Worm (Caenorhabditis elegans): ENCODE data around the gene F55H2.7.

- TF ChIP-seq egl-27 (tag; optimal IDR thresholded peaks at IDR 0.05) (no peak), fkh-10 (GFP tag; optimal IDR thresholded peaks at IDR 0.05) (no peak), lin-14 (GFP tag; optimal IDR thresholded peaks at IDR 0.05) (no peak), aha-1 (tag; optimal IDR thresholded peaks at IDR 0.05) (no peak), lin-13 (GFP tag; optimal IDR thresholded peaks at IDR 0.05) (no peak)
Observed at ce11 chrIII:9525252-9525651, 9.2 kb upstream of the F55H2.7 start, which contains the start of gene trpp-3.

All from whole organism, L1 larva.